Worm (Caenorhabditis elegans) whole organism, L4 larva: ENCODE data around the gene Y44A6D.6.

Experiments
- Y105C5A.15 ChIP-seq: fragments of 200-800 bp; sonication (Bioruptor generic); IDR thresholded peaks from 2 replicates; pipeline ENCODE4 v1.3.6; 2022; ENCODE audit warnings: missing genetic modification characterization, missing compliant biosample characterization
- Y48G9A.11 ChIP-seq: fragments of 200-800 bp; sonication (Bioruptor generic); IDR thresholded peaks from 2 replicates; pipeline ENCODE4 v1.3.6; 2022; ENCODE audit warnings: missing genetic modification reagents, missing genetic modification characterization, missing compliant biosample characterization
- Y5F2A.4 ChIP-seq: fragments of 200-800 bp; sonication (Bioruptor generic); optimal IDR thresholded peaks from 2 replicates; lab custom pipeline; 2018; ENCODE audit warnings: mild to moderate bottlenecking, missing genetic modification characterization, missing compliant biosample characterization
- aha-1 ChIP-seq: fragments of 150-350 bp; peaks from one replicate; lab custom pipeline; 2014; ENCODE audit warnings: missing biosample characterization, missing genetic modification characterization
- ama-1 ChIP-seq: fragments of 150-350 bp; optimal IDR thresholded peaks from 2 replicates; lab custom pipeline; 2014; ENCODE audit warnings: inconsistent platforms, mixed read lengths
- arid-1 ChIP-seq: fragments of 200-800 bp; sonication (Bioruptor generic); conservative IDR thresholded peaks from 2 replicates; pipeline ENCODE4 v1.3.6; 2022; ENCODE audit warnings: missing genetic modification reagents, missing genetic modification characterization, missing compliant biosample characterization
- ceh-62 ChIP-seq: sonication (generic microtip); optimal IDR thresholded peaks from 2 replicates; lab custom pipeline; 2017; ENCODE audit warnings: missing biosample characterization, missing genetic modification characterization
- ceh-82 ChIP-seq: sonication (generic microtip); optimal IDR thresholded peaks from 2 replicates; lab custom pipeline; 2017; ENCODE audit warnings: missing biosample characterization, missing genetic modification characterization
- daf-12 ChIP-seq: fragments of 150-350 bp; optimal IDR thresholded peaks from 2 replicates; lab custom pipeline; 2014; ENCODE audit warnings: missing biosample characterization, missing genetic modification reagents, missing genetic modification characterization
- daf-16 ChIP-seq, 3 experiments: sonication (generic microtip); optimal IDR thresholded peaks; 2 replicates each; lab custom pipeline; 2016 to 2017; ENCODE audit warnings: missing genetic modification characterization in 3 of 3, missing genetic modification reagents in 3 of 3, mild to moderate bottlenecking in 2 of 3, missing compliant biosample characterization in 2 of 3, missing biosample characterization in 1 of 3, moderate library complexity in 1 of 3
- daf-19 ChIP-seq: fragments of 200-800 bp; sonication (Bioruptor generic); conservative IDR thresholded peaks from 2 replicates; pipeline ENCODE4 v1.3.6; 2022; ENCODE audit warnings: missing genetic modification characterization, missing compliant biosample characterization
- dmd-6 ChIP-seq: fragments of 200-800 bp; sonication (Bioruptor generic); IDR thresholded peaks from 2 replicates; pipeline ENCODE4 v1.3.6; 2022; ENCODE audit warnings: missing genetic modification reagents, missing genetic modification characterization, missing compliant biosample characterization
- dmd-9 ChIP-seq: fragments of 200-800 bp; sonication (Bioruptor generic); IDR thresholded peaks from 2 replicates; pipeline ENCODE4 v1.3.6; 2022; ENCODE audit warnings: missing genetic modification reagents, missing genetic modification characterization, missing compliant biosample characterization
- dpl-1 ChIP-seq: fragments of 150-350 bp; optimal IDR thresholded peaks from 2 replicates; lab custom pipeline; 2014; ENCODE audit warnings: missing biosample characterization, missing genetic modification reagents, missing genetic modification characterization
- dve-1 ChIP-seq: sonication (generic microtip); optimal IDR thresholded peaks from 2 replicates; lab custom pipeline; 2017; ENCODE audit warnings: antibody characterized with exemption, mild to moderate bottlenecking, missing genetic modification characterization, missing compliant biosample characterization; ENCODE audit not compliant: insufficient read depth
- fkh-10 ChIP-seq: fragments of 150-350 bp; optimal IDR thresholded peaks from 2 replicates; lab custom pipeline; 2014; ENCODE audit warnings: missing biosample characterization, missing genetic modification reagents, missing genetic modification characterization
- gei-8 ChIP-seq: fragments of 200-800 bp; sonication (Bioruptor generic); optimal IDR thresholded peaks from 2 replicates; lab custom pipeline; 2018; ENCODE audit warnings: mild to moderate bottlenecking, missing genetic modification characterization, missing compliant biosample characterization
- hif-1 ChIP-seq, 2 experiments: sonication (generic microtip); optimal IDR thresholded peaks; 2 replicates each; lab custom pipeline; 2016 to 2017; ENCODE audit warnings: missing compliant biosample characterization in 2 of 2, missing genetic modification characterization in 2 of 2, missing genetic modification reagents in 2 of 2, missing genotype in 2 of 2, mild to moderate bottlenecking in 1 of 2
- hlh-30 ChIP-seq: sonication (generic microtip); optimal IDR thresholded peaks from 2 replicates; lab custom pipeline; 2017; ENCODE audit warnings: antibody characterized with exemption, mild to moderate bottlenecking, missing genetic modification characterization, missing compliant biosample characterization; ENCODE audit not compliant: insufficient read depth
- lin-15B ChIP-seq: fragments of 150-350 bp; sonication (generic microtip); optimal IDR thresholded peaks from 3 replicates; lab custom pipeline; 2014; ENCODE audit warnings: missing biosample characterization, missing genetic modification characterization
- lin-29 ChIP-seq: fragments of 200-800 bp; sonication (Bioruptor generic); IDR thresholded peaks from 2 replicates; pipeline ENCODE4 v1.3.6; 2022; ENCODE audit warnings: missing genetic modification reagents, missing genetic modification characterization, missing compliant biosample characterization
- lin-38 ChIP-seq: fragments of 200-800 bp; sonication (Bioruptor generic); IDR thresholded peaks from 2 replicates; pipeline ENCODE4 v1.3.6; 2022; ENCODE audit warnings: missing genetic modification reagents, missing genetic modification characterization, missing compliant biosample characterization
- lsy-2 ChIP-seq, 2 experiments: fragments of 150-350 bp in 1 of 2; sonication (generic microtip) in 1 of 2; optimal IDR thresholded peaks; 2 replicates each; lab custom pipeline; 2014 to 2017; ENCODE audit warnings: missing biosample characterization in 2 of 2, missing genetic modification characterization in 2 of 2
- mdt-29 ChIP-seq: fragments of 200-800 bp; sonication (Bioruptor generic); IDR thresholded peaks from 2 replicates; pipeline ENCODE4 v1.3.6; 2022; ENCODE audit warnings: missing genetic modification reagents, missing genetic modification characterization, missing compliant biosample characterization
- mep-1 ChIP-seq: fragments of 150-350 bp; sonication (generic microtip); optimal IDR thresholded peaks from 3 replicates; lab custom pipeline; 2014; ENCODE audit warnings: missing biosample characterization, missing genetic modification characterization
- nhr-10 ChIP-seq: fragments of 150-350 bp; optimal IDR thresholded peaks from 2 replicates; lab custom pipeline; 2014; ENCODE audit warnings: missing biosample characterization, missing genetic modification characterization
- nhr-102 ChIP-seq: sonication (generic microtip); optimal IDR thresholded peaks from 2 replicates; lab custom pipeline; 2016; ENCODE audit warnings: mild to moderate bottlenecking, missing genetic modification characterization, moderate library complexity, missing compliant biosample characterization
- nhr-11 ChIP-seq: fragments of 150-350 bp; optimal IDR thresholded peaks from 2 replicates; lab custom pipeline; 2014; ENCODE audit warnings: missing biosample characterization, missing genetic modification characterization
- nhr-111 ChIP-seq: fragments of 200-800 bp; sonication (Bioruptor generic); optimal IDR thresholded peaks from 2 replicates; lab custom pipeline; 2018; ENCODE audit warnings: mild to moderate bottlenecking, missing genetic modification characterization, missing compliant biosample characterization
- nhr-28 ChIP-seq: fragments of 150-350 bp; optimal IDR thresholded peaks from 2 replicates; lab custom pipeline; 2014; ENCODE audit warnings: missing biosample characterization, missing genetic modification characterization
- nhr-42 ChIP-seq: fragments of 200-800 bp; sonication (Bioruptor generic); IDR thresholded peaks from 2 replicates; pipeline ENCODE4 v1.3.6; 2022; ENCODE audit warnings: missing genetic modification characterization, missing compliant biosample characterization
- pha-4 ChIP-seq, 2 experiments: fragments of 150-350 bp in 1 of 2; fragments of 200-800 bp in 1 of 2; sonication (Bioruptor generic) in 1 of 2; IDR thresholded peaks in 1 of 2; optimal IDR thresholded peaks in 1 of 2; 2 replicates each; pipeline versions ENCODE4 v1.3.6 to Lab custom; 2014 to 2022; ENCODE audit warnings: missing genetic modification characterization in 2 of 2, missing genetic modification reagents in 2 of 2, missing biosample characterization in 1 of 2, missing compliant biosample characterization in 1 of 2
- rbr-2 ChIP-seq: sonication (generic microtip); optimal IDR thresholded peaks from 2 replicates; lab custom pipeline; 2016; ENCODE audit warnings: missing genotype, missing genetic modification characterization, missing compliant biosample characterization
- set-16 ChIP-seq: fragments of 200-800 bp; sonication (Bioruptor generic); IDR thresholded peaks from 2 replicates; pipeline ENCODE4 v1.3.6; 2022; ENCODE audit warnings: missing genetic modification reagents, missing genetic modification characterization, missing compliant biosample characterization
- skn-1 ChIP-seq: fragments of 150-350 bp; optimal IDR thresholded peaks from 2 replicates; lab custom pipeline; 2014; ENCODE audit warnings: missing biosample characterization, missing genetic modification characterization
- snpc-4 ChIP-seq: fragments of 150-350 bp; optimal IDR thresholded peaks from 2 replicates; lab custom pipeline; 2014; ENCODE audit warnings: missing biosample characterization, missing genetic modification characterization
- spr-1 ChIP-seq: sonication (generic microtip); optimal IDR thresholded peaks from 2 replicates; lab custom pipeline; 2016; ENCODE audit warnings: mild to moderate bottlenecking, missing genetic modification characterization, missing compliant biosample characterization
- unc-62 ChIP-seq, 3 experiments: fragments of 150-350 bp in 1 of 3; sonication (generic microtip); optimal IDR thresholded peaks in 2 of 3; peaks in 1 of 3; 1 replicate in 1 of 3; 2 replicates in 2 of 3; lab custom pipeline; 2014 to 2017; ENCODE audit warnings: missing biosample characterization in 3 of 3, missing genetic modification characterization in 3 of 3, missing genetic modification reagents in 3 of 3, missing genotype in 1 of 3
- vab-7 ChIP-seq: fragments of 200-800 bp; sonication (Bioruptor generic); IDR thresholded peaks from 2 replicates; pipeline ENCODE4 v1.3.6; 2022; ENCODE audit warnings: missing genetic modification reagents, missing genetic modification characterization, missing compliant biosample characterization
- zfp-2 ChIP-seq: sonication (generic microtip); optimal IDR thresholded peaks from 2 replicates; lab custom pipeline; 2016; ENCODE audit warnings: mild to moderate bottlenecking, missing genetic modification characterization, missing compliant biosample characterization
- zip-2 ChIP-seq: fragments of 150-350 bp; optimal IDR thresholded peaks from 2 replicates; lab custom pipeline; 2014; ENCODE audit warnings: missing biosample characterization, missing genetic modification characterization

The Y44A6D.6 gene

ce11 chrV:20783642-20784041 lies 23.5 kb upstream of the Y44A6D.6 start:
- TF ChIP-seq set-16 (peak; percentile 88), nhr-28 (tag; lab: Kevin White, UChicago) (no peak), fkh-10 (GFP tag; lab: Kevin White, UChicago) (no peak), gei-8 (no peak), unc-62 (GFP tag; optimal IDR thresholded peaks at IDR 0.05 in 1 of 2; lab: Kevin White, UChicago) (peak in 1 of 2 experiments; percentile 5), unc-62 (tag; optimal IDR thresholded peaks at IDR 0.05; lab: Kevin White, UChicago) (no peak), lin-15B (tag; lab: Kevin White, UChicago) (no peak), nhr-111 (GFP tag; lab: Kevin White, UChicago) (no peak), arid-1 (GFP tag; lab: Robert Waterston, UW) (no peak)

- TF ChIP-seq hif-1 (tag; optimal IDR thresholded peaks at IDR 0.05; lab: Kevin White, UChicago) (peak; percentile 30 to 52), mep-1 (tag; lab: Kevin White, UChicago) (peak; percentile 63), ama-1 (lab: Kevin White, UChicago) (peak; percentile 84), hlh-30 (tag; lab: Kevin White, UChicago) (peak; percentile 10), snpc-4 (no peak), pha-4 (GFP tag; IDR thresholded peaks at IDR 0.05; lab: Robert Waterston, UW) (peak; percentile 12; the same call in 1 of the 2 replicates), pha-4 (tag; optimal IDR thresholded peaks at IDR 0.05; lab: Kevin White, UChicago) (no peak), nhr-102 (tag; lab: Kevin White, UChicago) (peak; percentile 59), aha-1 (tag; lab: Kevin White, UChicago) (peak; percentile 64), skn-1 (tag; lab: Kevin White, UChicago) (no peak), mdt-29 (GFP tag; lab: Robert Waterston, UW) (0 out of 2 replicates have a peak, but pooled peaks have one; percentile 8), nhr-42 (GFP tag; lab: Robert Waterston, UW) (peak; percentile 14; the same call in 1 of the 2 replicates), lin-29 (GFP tag; lab: Robert Waterston, UW) (no peak), dve-1 (tag; lab: Kevin White, UChicago) (peak; percentile 25), ceh-62 (tag; lab: Kevin White, UChicago) (no peak), daf-16 (GFP tag; optimal IDR thresholded peaks at IDR 0.05; lab: Kevin White, UChicago) (no peak), daf-16 (tag; optimal IDR thresholded peaks at IDR 0.05; lab: Kevin White, UChicago) (peak; percentile 7)
These were observed 21.9 kb upstream of the Y44A6D.6 start for ce11 chrV:20785050-20785847.

- peak; percentile 17 for TF ChIP-seq nhr-28 (tag; lab: Kevin White, UChicago)
- TF ChIP-seq lin-38 (GFP tag; lab: Robert Waterston, UW), result no peak
- no peak for TF ChIP-seq Y48G9A.11
- no peak for TF ChIP-seq spr-1
- TF ChIP-seq unc-62 (GFP tag; optimal IDR thresholded peaks at IDR 0.05 in 1 of 2; lab: Kevin White, UChicago), result peak in 1 of 2 experiments; percentile 86
- no peak for TF ChIP-seq unc-62 (tag; optimal IDR thresholded peaks at IDR 0.05; lab: Kevin White, UChicago)
- TF ChIP-seq daf-16 (GFP tag; optimal IDR thresholded peaks at IDR 0.05; lab: Kevin White, UChicago), result no peak
- TF ChIP-seq daf-16 (tag; optimal IDR thresholded peaks at IDR 0.05; lab: Kevin White, UChicago), result peak; percentile 63
- TF ChIP-seq nhr-10 (tag; lab: Kevin White, UChicago), result no peak
These were observed 21.3 kb upstream of the Y44A6D.6 start for ce11 chrV:20785848-20786225.

- TF ChIP-seq hlh-30 (tag; lab: Kevin White, UChicago), result peak; percentile 42
- 0 out of 2 replicates have a peak, but pooled peaks have one; percentile 38 for TF ChIP-seq dmd-9 (GFP tag; lab: Robert Waterston, UW)
- 0 out of 2 replicates have a peak, but pooled peaks have one; percentile 5 for TF ChIP-seq vab-7
- TF ChIP-seq daf-12 (tag; lab: Kevin White, UChicago), result no peak
- no peak for TF ChIP-seq zfp-2 (tag; lab: Kevin White, UChicago)
- TF ChIP-seq Y5F2A.4 (GFP tag; lab: Kevin White, UChicago), result no peak
- TF ChIP-seq nhr-10 (tag; lab: Kevin White, UChicago), result no peak
- no peak for TF ChIP-seq daf-19
- TF ChIP-seq rbr-2 (tag; lab: Kevin White, UChicago), result peak; percentile 84
- TF ChIP-seq dmd-6 (GFP tag; lab: Robert Waterston, UW), result 0 out of 2 replicates have a peak, but pooled peaks have one; percentile 20
- TF ChIP-seq ceh-82 (tag; lab: Kevin White, UChicago), result no peak
- no peak for TF ChIP-seq snpc-4
- TF ChIP-seq lsy-2 (tag; optimal IDR thresholded peaks at IDR 0.05; lab: Kevin White, UChicago), result peak in 1 of 2 experiments; percentile 67
- TF ChIP-seq daf-16 (GFP tag; optimal IDR thresholded peaks at IDR 0.05; lab: Kevin White, UChicago), result no peak
- TF ChIP-seq daf-16 (tag; optimal IDR thresholded peaks at IDR 0.05; lab: Kevin White, UChicago), result peak; percentile 3
- no peak for TF ChIP-seq dpl-1
- no peak for TF ChIP-seq zip-2 (tag; lab: Kevin White, UChicago)
- no peak for TF ChIP-seq Y105C5A.15
- TF ChIP-seq ceh-62 (tag; lab: Kevin White, UChicago), result no peak
- TF ChIP-seq nhr-11 (tag; lab: Kevin White, UChicago), result peak; percentile 32
These were observed 18.0 kb upstream of the Y44A6D.6 start, which contains the start of gene tpan-1 for ce11 chrV:20789105-20789504. Gene tpan-1, plus strand, starts transcription at chrV:20789502.
